Worm (Caenorhabditis elegans): ENCODE results near the gene M70.1.
"Not testable (repeated sequence)": the region's sequence is repeated elsewhere in the genome, so short reads cannot be mapped to it uniquely, and the experiment has no call there.

The M70.1 gene

ce11 chrIV:2245565-2245964, at the start of gene M70.1:
TSS of gene M70.1 (plus strand) at chrIV:2245865.
- not testable (repeated sequence) for TF ChIP-seq hnd-1 (tag; optimal IDR thresholded peaks at IDR 0.05); tbx-37 (GFP tag; conservative IDR thresholded peaks at IDR 0.05); scrt-1 (GFP tag; IDR thresholded peaks at IDR 0.05)

ce11 chrIV:2198741-2199140, 46.9 kb upstream of the M70.1 start, which contains the start of gene Y71G10AR.4:
TSS of gene Y71G10AR.4 (plus strand) at chrIV:2199041.
- TF ChIP-seq F13C5.2 (tag; optimal IDR thresholded peaks at IDR 0.05), result no peak
- TF ChIP-seq B0310.2 (tag; optimal IDR thresholded peaks at IDR 0.05), result no peak
- TF ChIP-seq scrt-1 (GFP tag; IDR thresholded peaks at IDR 0.05), result no peak
- no peak for TF ChIP-seq ceh-36 (tag; optimal IDR thresholded peaks at IDR 0.05)
- TF ChIP-seq hmg-4 (GFP tag; optimal IDR thresholded peaks at IDR 0.05), result no peak
- TF ChIP-seq ets-7 (tag; optimal IDR thresholded peaks at IDR 0.05), result no peak
- no peak for TF ChIP-seq aly-1 (tag; optimal IDR thresholded peaks at IDR 0.05)
- TF ChIP-seq flt-1 (GFP tag; IDR thresholded peaks at IDR 0.05), result no peak
- TF ChIP-seq ceh-13 (GFP tag; optimal IDR thresholded peaks at IDR 0.05), result no peak
- no peak for TF ChIP-seq hmbx-1 (tag; optimal IDR thresholded peaks at IDR 0.05)
- no peak for TF ChIP-seq sea-1 (GFP tag; conservative IDR thresholded peaks at IDR 0.05)
- no peak for TF ChIP-seq tra-4 (tag; optimal IDR thresholded peaks at IDR 0.05)

ce11 chrIV:2216756-2217155, 28.9 kb upstream of the M70.1 start, which contains the start of gene T04C4.3:
TSS of gene T04C4.3 (minus strand) at chrIV:2216856.
- not testable (repeated sequence) for TF ChIP-seq B0310.2 (tag; optimal IDR thresholded peaks at IDR 0.05); hmg-4 (GFP tag; optimal IDR thresholded peaks at IDR 0.05); flt-1 (GFP tag; IDR thresholded peaks at IDR 0.05)

- TF ChIP-seq ceh-13 (GFP tag; optimal IDR thresholded peaks at IDR 0.05), result no peak
- no peak for TF ChIP-seq tra-4 (tag; optimal IDR thresholded peaks at IDR 0.05)
- no peak for TF ChIP-seq tbx-37 (GFP tag; conservative IDR thresholded peaks at IDR 0.05)
- TF ChIP-seq ceh-36 (tag; optimal IDR thresholded peaks at IDR 0.05), result no peak
- TF ChIP-seq pes-1 (GFP tag; IDR thresholded peaks at IDR 0.05), result peak; percentile 30; the same call in 1 of the 2 replicates
- no peak for TF ChIP-seq ama-1 (optimal IDR thresholded peaks at IDR 0.05)
- no peak for TF ChIP-seq ets-7 (tag; optimal IDR thresholded peaks at IDR 0.05)
- TF ChIP-seq sea-1 (GFP tag; conservative IDR thresholded peaks at IDR 0.05), result no peak
- no peak for TF ChIP-seq B0310.2 (tag; optimal IDR thresholded peaks at IDR 0.05)
- no peak for TF ChIP-seq scrt-1 (GFP tag; IDR thresholded peaks at IDR 0.05)
- peak; percentile 54 for TF ChIP-seq hmg-4 (GFP tag; optimal IDR thresholded peaks at IDR 0.05)
Measured at ce11 chrIV:2217260-2217659, 28.4 kb upstream of the M70.1 start.

- TF ChIP-seq pes-1 (GFP tag; IDR thresholded peaks at IDR 0.05) (peak; percentile 60), ceh-36 (tag; optimal IDR thresholded peaks at IDR 0.05) (no peak), tra-4 (tag; optimal IDR thresholded peaks at IDR 0.05) (no peak), F13C5.2 (tag; optimal IDR thresholded peaks at IDR 0.05) (peak; percentile 61), hmg-4 (GFP tag; optimal IDR thresholded peaks at IDR 0.05) (peak; percentile 66), B0310.2 (tag; optimal IDR thresholded peaks at IDR 0.05) (peak; percentile 31)
Measured at ce11 chrIV:2219334-2219755, 26.3 kb upstream of the M70.1 start.

- TF ChIP-seq tbx-11 (GFP tag; IDR thresholded peaks at IDR 0.05), result no peak
Measured at ce11 chrIV:2220147-2220546, 25.5 kb upstream of the M70.1 start.

- TF ChIP-seq aly-1 (tag; optimal IDR thresholded peaks at IDR 0.05) (no peak), ceh-36 (tag; optimal IDR thresholded peaks at IDR 0.05) (no peak), hmbx-1 (tag; optimal IDR thresholded peaks at IDR 0.05) (no peak), B0310.2 (tag; optimal IDR thresholded peaks at IDR 0.05) (no peak), hnd-1 (tag; optimal IDR thresholded peaks at IDR 0.05) (no peak), ceh-13 (GFP tag; optimal IDR thresholded peaks at IDR 0.05) (no peak), flt-1 (GFP tag; IDR thresholded peaks at IDR 0.05) (no peak), F13C5.2 (tag; optimal IDR thresholded peaks at IDR 0.05) (no peak), sea-1 (GFP tag; conservative IDR thresholded peaks at IDR 0.05) (no peak), tbx-11 (GFP tag; IDR thresholded peaks at IDR 0.05) (no peak), ama-1 (optimal IDR thresholded peaks at IDR 0.05) (no peak), pes-1 (GFP tag; IDR thresholded peaks at IDR 0.05) (no peak), hmg-4 (GFP tag; optimal IDR thresholded peaks at IDR 0.05) (no peak), tbx-37 (GFP tag; conservative IDR thresholded peaks at IDR 0.05) (no peak), ets-7 (tag; optimal IDR thresholded peaks at IDR 0.05) (no peak), tra-4 (tag; optimal IDR thresholded peaks at IDR 0.05) (no peak), scrt-1 (GFP tag; IDR thresholded peaks at IDR 0.05) (no peak)
Measured at ce11 chrIV:2220896-2221295, 24.8 kb upstream of the M70.1 start.

ce11 chrIV:2221350-2221749, 24.3 kb upstream of the M70.1 start:
- TF ChIP-seq ets-7 (tag; optimal IDR thresholded peaks at IDR 0.05) (no peak), ceh-36 (tag; optimal IDR thresholded peaks at IDR 0.05) (no peak), tbx-37 (GFP tag; conservative IDR thresholded peaks at IDR 0.05) (no peak), F13C5.2 (tag; optimal IDR thresholded peaks at IDR 0.05) (no peak), ceh-13 (GFP tag; optimal IDR thresholded peaks at IDR 0.05) (no peak), tbx-11 (GFP tag; IDR thresholded peaks at IDR 0.05) (no peak), hnd-1 (tag; optimal IDR thresholded peaks at IDR 0.05) (no peak), scrt-1 (GFP tag; IDR thresholded peaks at IDR 0.05) (no peak)

ce11 chrIV:2222528-2222927, 23.1 kb upstream of the M70.1 start, which contains the start of gene fnip-2:
TSS of gene fnip-2 (plus strand) at chrIV:2222828.
- no peak for TF ChIP-seq aly-1 (tag; optimal IDR thresholded peaks at IDR 0.05)
- no peak for TF ChIP-seq flt-1 (GFP tag; IDR thresholded peaks at IDR 0.05)
- no peak for TF ChIP-seq ama-1 (optimal IDR thresholded peaks at IDR 0.05)
- no peak for TF ChIP-seq scrt-1 (GFP tag; IDR thresholded peaks at IDR 0.05)
- TF ChIP-seq hmbx-1 (tag; optimal IDR thresholded peaks at IDR 0.05), result no peak
- no peak for TF ChIP-seq tbx-37 (GFP tag; conservative IDR thresholded peaks at IDR 0.05)
- no peak for TF ChIP-seq ets-7 (tag; optimal IDR thresholded peaks at IDR 0.05)
- no peak for TF ChIP-seq tbx-11 (GFP tag; IDR thresholded peaks at IDR 0.05)
- TF ChIP-seq pes-1 (GFP tag; IDR thresholded peaks at IDR 0.05), result no peak
- TF ChIP-seq hnd-1 (tag; optimal IDR thresholded peaks at IDR 0.05), result no peak
- no peak for TF ChIP-seq tra-4 (tag; optimal IDR thresholded peaks at IDR 0.05)
- no peak for TF ChIP-seq ceh-13 (GFP tag; optimal IDR thresholded peaks at IDR 0.05)

All from whole organism, early embryonic.